Fruit fly (Drosophila melanogaster) whole organism, embryonic: ENCODE data around the gene CG43127.

Source experiments
- CG10321 ChIP-seq: fragments of 200-800 bp; sonication (Bioruptor generic); IDR thresholded peaks from 2 replicates; pipeline ENCODE4 v1.3.6; 2022; ENCODE audit warnings: missing biosample characterization, missing genetic modification characterization
- CG11695 ChIP-seq: fragments of 200-800 bp; sonication (Bioruptor generic); IDR thresholded peaks from 3 replicates; pipeline ENCODE4 v1.3.6; 2022; ENCODE audit warnings: missing biosample characterization, missing genetic modification characterization
- CG1233 ChIP-seq: fragments of 200-800 bp; sonication (Bioruptor generic); optimal IDR thresholded peaks from 4 replicates; lab custom pipeline; 2018; ENCODE audit warnings: missing biosample characterization, mild to moderate bottlenecking, missing genetic modification characterization
- CG17385 ChIP-seq: fragments of 200-800 bp; sonication (Bioruptor generic); optimal IDR thresholded peaks from 3 replicates; lab custom pipeline; 2018; ENCODE audit warnings: missing biosample characterization, mild to moderate bottlenecking, missing genetic modification characterization
- CG2678 ChIP-seq: fragments of 200-800 bp; sonication (Bioruptor generic); optimal IDR thresholded peaks from 3 replicates; lab custom pipeline; 2019; ENCODE audit warnings: missing biosample characterization, mild to moderate bottlenecking, missing genetic modification characterization, moderate library complexity
- CG31441 ChIP-seq: fragments of 200-800 bp; sonication (Bioruptor generic); IDR thresholded peaks from 2 replicates; pipeline ENCODE4 v1.3.6; 2022; ENCODE audit warnings: missing biosample characterization, missing genetic modification characterization
- CG32772 ChIP-seq: fragments of 200-800 bp; sonication (Bioruptor generic); IDR thresholded peaks from 2 replicates; pipeline ENCODE4 v1.3.6; 2022; ENCODE audit warnings: missing biosample characterization, missing genetic modification characterization
- CG33213 ChIP-seq: fragments of 200-800 bp; sonication (Bioruptor generic); optimal IDR thresholded peaks from 3 replicates; lab custom pipeline; 2016; ENCODE audit warnings: missing biosample characterization, missing genetic modification characterization
- CG3407 ChIP-seq: fragments of 200-800 bp; sonication (Bioruptor generic); optimal IDR thresholded peaks from 2 replicates; lab custom pipeline; 2018; ENCODE audit warnings: missing biosample characterization, mild to moderate bottlenecking, missing genetic modification characterization
- CG4282 ChIP-seq: fragments of 200-800 bp; sonication (Bioruptor generic); optimal IDR thresholded peaks from 2 replicates; lab custom pipeline; 2016; ENCODE audit warnings: missing biosample characterization, missing genetic modification characterization
- CG43689 ChIP-seq: fragments of 200-800 bp; sonication (Bioruptor generic); IDR thresholded peaks from 2 replicates; pipeline ENCODE4 v1.3.6; 2022; ENCODE audit warnings: missing biosample characterization, missing genetic modification characterization
- CG6272 ChIP-seq: fragments of 200-800 bp; sonication (Bioruptor generic); IDR thresholded peaks from 2 replicates; pipeline ENCODE4 v1.3.6; 2022; ENCODE audit warnings: missing biosample characterization, missing genetic modification characterization
- CG7987 ChIP-seq: fragments of 200-800 bp; sonication (Bioruptor generic); optimal IDR thresholded peaks from 2 replicates; lab custom pipeline; 2018; ENCODE audit warnings: missing biosample characterization, mild to moderate bottlenecking, missing genetic modification characterization, moderate library complexity
- CG8388 ChIP-seq: fragments of 200-800 bp; sonication (Bioruptor generic); optimal IDR thresholded peaks from 2 replicates; lab custom pipeline; 2019; ENCODE audit warnings: missing biosample characterization, mild to moderate bottlenecking, missing genetic modification characterization, moderate library complexity
- CG9609 ChIP-seq: fragments of 200-800 bp; sonication (Bioruptor generic); optimal IDR thresholded peaks from 3 replicates; lab custom pipeline; 2016; ENCODE audit warnings: missing biosample characterization, missing genetic modification characterization
- Dll ChIP-seq: fragments of 200-800 bp; sonication (Bioruptor generic); IDR thresholded peaks from 4 replicates; pipeline ENCODE4 v1.3.6; 2022; ENCODE audit warnings: missing biosample characterization, missing genetic modification characterization; ENCODE audit not compliant: partially characterized antibody
- ERR ChIP-seq: fragments of 200-800 bp; sonication (Bioruptor generic); optimal IDR thresholded peaks from 2 replicates; lab custom pipeline; 2016; ENCODE audit warnings: missing biosample characterization, missing genetic modification characterization
- Mad ChIP-seq: fragments of 200-800 bp; sonication (Bioruptor generic); optimal IDR thresholded peaks from 2 replicates; lab custom pipeline; 2016; ENCODE audit warnings: missing biosample characterization, missing genetic modification characterization
- Max ChIP-seq: fragments of 200-800 bp; sonication (Bioruptor generic); optimal IDR thresholded peaks from 2 replicates; lab custom pipeline; 2016; ENCODE audit warnings: missing biosample characterization, mild to moderate bottlenecking, missing genetic modification characterization
- Med ChIP-seq: fragments of 200-800 bp; sonication (Bioruptor generic); peaks from one replicate; lab custom pipeline; 2016; ENCODE audit warnings: missing biosample characterization, missing genetic modification characterization, mild to moderate bottlenecking, inconsistent platforms, moderate library complexity
- Myb ChIP-seq: fragments of 200-800 bp; sonication (Bioruptor generic); optimal IDR thresholded peaks from 2 replicates; lab custom pipeline; 2016; ENCODE audit warnings: missing biosample characterization, missing genetic modification characterization
- Nf-YA ChIP-seq: fragments of 200-800 bp; sonication (Bioruptor generic); IDR thresholded peaks from 2 replicates; pipeline ENCODE4 v1.3.6; 2022; ENCODE audit warnings: missing biosample characterization, missing genetic modification characterization
- NfI ChIP-seq: fragments of 200-800 bp; sonication (Bioruptor generic); optimal IDR thresholded peaks from 3 replicates; lab custom pipeline; 2018; ENCODE audit warnings: missing biosample characterization, mild to moderate bottlenecking, missing genetic modification characterization, moderate library complexity
- Ravus ChIP-seq: fragments of 200-800 bp; sonication (Bioruptor generic); IDR thresholded peaks from 2 replicates; pipeline ENCODE4 v1.3.6; 2022; ENCODE audit warnings: missing biosample characterization, missing genetic modification characterization
- Side ChIP-seq: fragments of 200-800 bp; sonication (Bioruptor generic); optimal IDR thresholded peaks from 2 replicates; lab custom pipeline; 2016; ENCODE audit warnings: missing biosample characterization, missing genetic modification characterization
- Sox102F ChIP-seq: fragments of 200-800 bp; sonication (Bioruptor generic); optimal IDR thresholded peaks from 2 replicates; lab custom pipeline; 2018; ENCODE audit warnings: missing biosample characterization, mild to moderate bottlenecking, missing genetic modification characterization, moderate library complexity
- Tbp ChIP-seq: fragments of >200 bp; optimal IDR thresholded peaks from 2 replicates; lab custom pipeline; 2018; ENCODE audit warnings: missing biosample characterization, missing genetic modification characterization
- Trl ChIP-seq, 3 experiments: fragments of >200 bp in 2 of 3; fragments of 200-800 bp in 1 of 3; sonication (Bioruptor generic) in 1 of 3; optimal IDR thresholded peaks; 2 replicates in 1 of 3; 3 replicates in 2 of 3; lab custom pipeline; 2016 to 2017; ENCODE audit warnings: missing biosample characterization in 1 of 3, missing genetic modification characterization in 1 of 3
- bbx ChIP-seq: fragments of 200-800 bp; sonication (Bioruptor generic); IDR thresholded peaks from 2 replicates; pipeline ENCODE4 v1.3.6; 2022; ENCODE audit warnings: missing biosample characterization, missing genetic modification characterization; ENCODE audit not compliant: partially characterized antibody
- ci ChIP-seq: fragments of 200-800 bp; sonication (Bioruptor generic); IDR thresholded peaks from 3 replicates; pipeline ENCODE4 v1.3.6; 2022; ENCODE audit warnings: missing biosample characterization, missing genetic modification characterization
- dati ChIP-seq: fragments of 200-800 bp; sonication (Bioruptor generic); IDR thresholded peaks from 2 replicates; pipeline ENCODE4 v1.3.6; 2022; ENCODE audit warnings: missing biosample characterization, missing genetic modification characterization
- emc ChIP-seq: fragments of 200-800 bp; sonication (Bioruptor generic); optimal IDR thresholded peaks from 2 replicates; lab custom pipeline; 2016; ENCODE audit warnings: missing biosample characterization, missing genetic modification characterization
- gce ChIP-seq: fragments of 200-800 bp; sonication (Bioruptor generic); IDR thresholded peaks from 3 replicates; pipeline ENCODE4 v1.3.6; 2022; ENCODE audit warnings: missing biosample characterization, missing genetic modification characterization
- grau ChIP-seq: fragments of 200-800 bp; optimal IDR thresholded peaks from 3 replicates; lab custom pipeline; 2019; ENCODE audit warnings: missing biosample characterization, mild to moderate bottlenecking, missing genetic modification characterization, moderate library complexity
- lab ChIP-seq: fragments of 200-800 bp; sonication (Bioruptor generic); optimal IDR thresholded peaks from 3 replicates; lab custom pipeline; 2017; ENCODE audit warnings: missing biosample characterization, missing genetic modification characterization, mild to moderate bottlenecking, moderate library complexity, missing genetic modification reagents
- nerfin-2 ChIP-seq: fragments of 200-800 bp; sonication (Bioruptor generic); IDR thresholded peaks from 2 replicates; pipeline ENCODE4 v1.3.6; 2022; ENCODE audit warnings: missing biosample characterization, missing genetic modification characterization; ENCODE audit not compliant: partially characterized antibody
- onecut ChIP-seq: fragments of 200-800 bp; sonication (Bioruptor generic); IDR thresholded peaks from 2 replicates; pipeline ENCODE4 v1.3.6; 2022; ENCODE audit warnings: missing biosample characterization, missing genetic modification characterization
- p53 ChIP-seq: fragments of 200-800 bp; sonication (Bioruptor generic); optimal IDR thresholded peaks from 2 replicates; lab custom pipeline; 2016; ENCODE audit warnings: missing biosample characterization, missing genetic modification characterization
- pnt ChIP-seq: fragments of 200-800 bp; sonication (Bioruptor generic); optimal IDR thresholded peaks from 3 replicates; lab custom pipeline; 2016; ENCODE audit warnings: missing biosample characterization, missing genetic modification characterization
- pum ChIP-seq: fragments of 200-800 bp; sonication (Bioruptor generic); optimal IDR thresholded peaks from 2 replicates; lab custom pipeline; 2016; ENCODE audit warnings: missing biosample characterization, missing genetic modification characterization
- repo ChIP-seq: fragments of 200-800 bp; sonication (Bioruptor generic); optimal IDR thresholded peaks from 2 replicates; lab custom pipeline; 2016; ENCODE audit warnings: missing biosample characterization, missing genetic modification characterization
- sc ChIP-seq, 3 experiments: fragments of >200 bp in 2 of 3; fragments of 200-800 bp in 1 of 3; sonication (Bioruptor generic) in 1 of 3; optimal IDR thresholded peaks; 2 replicates in 2 of 3; 3 replicates in 1 of 3; lab custom pipeline; 2017; ENCODE audit warnings: mild to moderate bottlenecking in 1 of 3, missing biosample characterization in 1 of 3, missing genetic modification characterization in 1 of 3, missing genetic modification reagents in 1 of 3
- shn ChIP-seq: fragments of 200-800 bp; sonication (Bioruptor generic); optimal IDR thresholded peaks from 3 replicates; lab custom pipeline; 2016; ENCODE audit warnings: missing biosample characterization, missing genetic modification characterization
- sisA ChIP-seq: fragments of 200-800 bp; sonication (Bioruptor generic); IDR thresholded peaks from 2 replicates; pipeline ENCODE4 v1.3.6; 2022; ENCODE audit warnings: missing biosample characterization, missing genetic modification characterization
- slp2 ChIP-seq: fragments of 200-800 bp; sonication (Bioruptor generic); optimal IDR thresholded peaks from 2 replicates; lab custom pipeline; 2016; ENCODE audit warnings: missing biosample characterization, missing genetic modification characterization
- sqz ChIP-seq: fragments of 200-800 bp; sonication (Bioruptor generic); optimal IDR thresholded peaks from 3 replicates; lab custom pipeline; 2018; ENCODE audit warnings: missing biosample characterization, mild to moderate bottlenecking, missing genetic modification characterization
- vfl ChIP-seq: fragments of 200-800 bp; sonication (Bioruptor generic); optimal IDR thresholded peaks from 2 replicates; lab custom pipeline; 2016; ENCODE audit warnings: missing biosample characterization, missing genetic modification characterization
- zf30C ChIP-seq: fragments of 200-800 bp; sonication (Bioruptor generic); optimal IDR thresholded peaks from 3 replicates; lab custom pipeline; 2018; ENCODE audit warnings: missing biosample characterization, mild to moderate bottlenecking, missing genetic modification characterization

CG43127 gene

DNA sequence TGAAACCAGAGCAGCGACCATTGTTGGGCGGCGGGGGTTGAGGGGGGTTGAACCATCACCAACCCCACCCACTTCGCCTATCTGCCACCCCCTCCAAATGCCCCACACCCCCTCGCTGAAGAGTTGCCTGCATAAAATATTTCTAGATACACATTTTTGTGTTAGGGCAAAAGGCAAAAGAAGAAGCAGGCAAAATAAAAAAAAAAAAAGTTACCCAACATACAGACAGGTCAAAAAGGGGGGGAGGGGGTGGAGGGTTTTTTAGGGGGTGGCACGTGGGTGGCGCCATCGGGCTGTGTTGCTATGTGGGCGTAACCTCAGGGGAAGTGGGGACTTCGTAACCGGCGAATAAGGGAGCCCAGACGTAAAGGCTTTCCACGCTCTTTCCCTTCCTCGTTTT is 47.1 kb upstream of the CG43127 start (continued):
- 0 out of 3 replicates have a peak, but pooled peaks have one; percentile 30 for TF ChIP-seq ci (GFP tag; lab: Robert Waterston, UW)

DNA sequence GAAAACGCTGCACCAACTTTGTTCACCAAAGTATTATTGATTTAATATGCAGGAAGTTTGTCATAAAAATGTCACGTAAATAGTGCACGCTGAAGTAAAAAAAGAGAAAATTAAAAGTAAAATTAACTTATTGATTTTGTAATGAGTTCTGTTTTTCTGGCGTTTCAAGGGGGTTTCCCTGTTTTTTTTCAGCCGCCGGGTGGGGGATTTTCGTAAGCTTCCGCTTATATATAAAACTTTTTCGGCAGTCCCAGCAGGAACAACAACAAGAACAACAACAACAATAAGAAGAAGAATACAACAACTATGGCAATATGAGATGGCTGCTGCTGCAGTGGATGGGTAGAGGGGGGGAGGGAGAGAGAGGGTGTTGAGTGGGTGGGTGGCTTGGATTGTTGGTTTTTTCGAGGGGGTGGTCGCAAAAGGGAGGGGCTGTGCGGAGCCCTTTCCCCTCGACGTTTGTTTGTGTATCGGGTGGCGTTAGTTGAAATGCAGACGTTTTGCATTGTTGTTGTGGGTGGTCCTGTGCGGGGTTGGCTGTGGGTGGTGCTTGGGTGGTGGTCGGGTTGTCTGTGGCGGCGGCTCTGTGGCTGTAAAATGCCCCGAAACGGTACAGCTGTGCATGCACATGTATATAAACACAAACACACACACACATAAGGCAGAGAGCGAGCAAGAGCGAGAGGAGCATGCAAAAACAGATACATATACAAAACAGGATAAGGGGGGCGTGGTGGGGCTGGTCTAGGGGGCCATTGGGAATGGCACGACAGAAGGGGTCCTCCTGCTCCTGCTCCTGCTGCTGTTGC is 44.4 kb upstream of the CG43127 start:
- TF ChIP-seq Myb (GFP tag; lab: Kevin White, UChicago) (no peak), zf30C (no peak), CG43689 (GFP tag; lab: Robert Waterston, UW) (no peak), NfI (no peak), onecut (no peak; the same call in 1 of the 2 replicates), CG10321 (GFP tag; lab: Robert Waterston, UW) (no peak), dati (GFP tag; lab: Robert Waterston, UW) (no peak), CG4282 (GFP tag; lab: Kevin White, UChicago) (no peak), Max (GFP tag; lab: Kevin White, UChicago) (no peak), Side (GFP tag; lab: Kevin White, UChicago) (no peak), Tbp (GFP tag; lab: Kevin White, UChicago) (no peak), CG9609 (GFP tag; lab: Kevin White, UChicago) (no peak), CG7987 (GFP tag; lab: Kevin White, UChicago) (no peak), ERR (no peak), grau (tag; lab: Kevin White, UChicago) (no peak), Ravus (GFP tag; lab: Robert Waterston, UW) (no peak), CG6272 (GFP tag; lab: Robert Waterston, UW) (no peak), pum (GFP tag; lab: Kevin White, UChicago) (no peak), CG31441 (GFP tag; lab: Robert Waterston, UW) (no peak), vfl (GFP tag; lab: Kevin White, UChicago) (no peak), Nf-YA (GFP tag; lab: Robert Waterston, UW) (no peak), repo (GFP tag; lab: Kevin White, UChicago) (no peak), CG11695 (GFP tag; lab: Robert Waterston, UW) (no peak), sisA (no peak), Dll (GFP tag; lab: Robert Waterston, UW) (no peak), sqz (GFP tag; lab: Kevin White, UChicago) (peak; percentile 6), CG32772 (no peak), pnt (GFP tag; lab: Kevin White, UChicago) (no peak), CG17385 (GFP tag; lab: Kevin White, UChicago) (peak; percentile 42), CG1233 (no peak), Mad (no peak), slp2 (GFP tag; lab: Kevin White, UChicago) (no peak), CG3407 (GFP tag; lab: Kevin White, UChicago) (no peak), CG33213 (GFP tag; lab: Kevin White, UChicago) (no peak), CG8388 (GFP tag; lab: Kevin White, UChicago) (no peak), gce (GFP tag; lab: Robert Waterston, UW) (no peak), lab (GFP tag; lab: Kevin White, UChicago) (no peak), p53 (GFP tag; lab: Kevin White, UChicago) (no peak), CG2678 (tag; lab: Kevin White, UChicago) (no peak), shn (no peak), nerfin-2 (GFP tag; lab: Robert Waterston, UW) (0 out of 2 replicates have a peak, but pooled peaks have one; percentile 10), Sox102F (GFP tag; lab: Kevin White, UChicago) (no peak), sc (optimal IDR thresholded peaks at IDR 0.05; lab: Kevin White, UChicago) (no peak), sc (GFP tag; optimal IDR thresholded peaks at IDR 0.05; lab: Kevin White, UChicago) (no peak), Trl (optimal IDR thresholded peaks at IDR 0.05; lab: Kevin White, UChicago) (no peak), Trl (GFP tag; optimal IDR thresholded peaks at IDR 0.05; lab: Kevin White, UChicago) (no peak), emc (no peak), Med (peak; percentile 69), bbx (GFP tag; lab: Robert Waterston, UW) (no peak)
